Fruit fly (Drosophila melanogaster) whole organism, pupa: Measurements from ENCODE around the gene Cp15.

ENCODE experiments used
- CG10348 ChIP-seq: fragments of 200-800 bp; sonication (Bioruptor generic); IDR thresholded peaks from 2 replicates; pipeline ENCODE4 v1.3.6; 2022; ENCODE audit warnings: missing biosample characterization, missing genetic modification characterization
- CG12605 ChIP-seq: fragments of 200-800 bp; sonication (Bioruptor generic); IDR thresholded peaks from 2 replicates; pipeline ENCODE4 v1.3.6; 2022; ENCODE audit warnings: missing biosample characterization, missing genetic modification characterization
- CG13204 ChIP-seq: fragments of 200-800 bp; sonication (Bioruptor generic); optimal IDR thresholded peaks from 2 replicates; lab custom pipeline; 2018; ENCODE audit warnings: missing biosample characterization, mild to moderate bottlenecking, missing genetic modification characterization, moderate library complexity
- CG14655 ChIP-seq: fragments of 200-800 bp; sonication (Bioruptor generic); optimal IDR thresholded peaks from 3 replicates; lab custom pipeline; 2017; ENCODE audit warnings: mild to moderate bottlenecking, missing biosample characterization, missing genetic modification reagents, missing genetic modification characterization
- CG15710 ChIP-seq: fragments of 200-800 bp; sonication (Bioruptor generic); optimal IDR thresholded peaks from 2 replicates; lab custom pipeline; 2018; ENCODE audit warnings: missing biosample characterization, mild to moderate bottlenecking, missing genetic modification characterization, moderate library complexity
- CG17806 ChIP-seq: fragments of 200-800 bp; sonication (Bioruptor generic); optimal IDR thresholded peaks from 2 replicates; lab custom pipeline; 2018; ENCODE audit warnings: missing biosample characterization, mild to moderate bottlenecking, missing genetic modification characterization, moderate library complexity
- CG32121 ChIP-seq: fragments of 200-800 bp; sonication (Bioruptor generic); IDR thresholded peaks from 2 replicates; pipeline ENCODE4 v1.3.6; 2022; ENCODE audit warnings: missing biosample characterization, missing genetic modification characterization
- CG34367 ChIP-seq: fragments of 200-800 bp; sonication (Bioruptor generic); optimal IDR thresholded peaks from 2 replicates; lab custom pipeline; 2018; ENCODE audit warnings: missing biosample characterization, mild to moderate bottlenecking, missing genetic modification characterization
- CG4496 ChIP-seq: fragments of 200-800 bp; sonication (Bioruptor generic); IDR thresholded peaks from 3 replicates; pipeline ENCODE4 v1.3.6; 2022; ENCODE audit warnings: missing biosample characterization, missing genetic modification characterization
- CG8159 ChIP-seq: fragments of 200-800 bp; sonication (Bioruptor generic); optimal IDR thresholded peaks from 3 replicates; lab custom pipeline; 2018; ENCODE audit warnings: missing biosample characterization, mild to moderate bottlenecking, missing genetic modification characterization, moderate library complexity
- CG8301 ChIP-seq: fragments of 200-800 bp; sonication (Bioruptor generic); optimal IDR thresholded peaks from 2 replicates; lab custom pipeline; 2018; ENCODE audit warnings: missing biosample characterization, mild to moderate bottlenecking, missing genetic modification characterization
- CG9948 ChIP-seq: fragments of 200-800 bp; sonication (Bioruptor generic); optimal IDR thresholded peaks from 2 replicates; lab custom pipeline; 2018; ENCODE audit warnings: missing biosample characterization, mild to moderate bottlenecking, missing genetic modification characterization, moderate library complexity
- D1 ChIP-seq: fragments of 200-800 bp; sonication (Bioruptor generic); optimal IDR thresholded peaks from 2 replicates; lab custom pipeline; 2018; ENCODE audit warnings: missing biosample characterization, mild to moderate bottlenecking, missing genetic modification characterization, moderate library complexity
- EcR ChIP-seq: fragments of 200-800 bp; sonication (Bioruptor generic); optimal IDR thresholded peaks from 3 replicates; lab custom pipeline; 2019; ENCODE audit warnings: missing biosample characterization, missing genetic modification characterization, mild to moderate bottlenecking, moderate library complexity, missing genetic modification reagents
- Ets98B ChIP-seq: fragments of 200-800 bp; sonication (Bioruptor generic); IDR thresholded peaks from 2 replicates; pipeline ENCODE4 v1.3.6; 2022; ENCODE audit warnings: missing biosample characterization, missing genetic modification characterization
- Pif1A ChIP-seq: fragments of 200-800 bp; sonication (Bioruptor generic); optimal IDR thresholded peaks from 3 replicates; lab custom pipeline; 2016; ENCODE audit warnings: missing biosample characterization, missing genetic modification characterization
- Pif1B ChIP-seq: fragments of 200-800 bp; sonication (Bioruptor generic); optimal IDR thresholded peaks from 3 replicates; lab custom pipeline; 2016; ENCODE audit warnings: missing biosample characterization, missing genetic modification characterization
- Snoo ChIP-seq: fragments of 200-800 bp; sonication (Bioruptor generic); optimal IDR thresholded peaks from 3 replicates; lab custom pipeline; 2017; ENCODE audit warnings: missing biosample characterization, mild to moderate bottlenecking, missing genetic modification characterization, inconsistent platforms
- fd96Ca ChIP-seq: fragments of 200-800 bp; sonication (Bioruptor generic); IDR thresholded peaks from 3 replicates; pipeline ENCODE4 v1.3.6; 2022; ENCODE audit warnings: missing biosample characterization, missing genetic modification characterization
- gl ChIP-seq: fragments of 200-800 bp; sonication (Bioruptor generic); optimal IDR thresholded peaks from 2 replicates; lab custom pipeline; 2018; ENCODE audit warnings: missing biosample characterization, mild to moderate bottlenecking, missing genetic modification characterization
- rn ChIP-seq: fragments of 200-800 bp; sonication (Bioruptor generic); IDR thresholded peaks from 2 replicates; pipeline ENCODE4 v1.3.6; 2022; ENCODE audit warnings: missing biosample characterization, missing genetic modification characterization

Gene Cp15

DNA sequence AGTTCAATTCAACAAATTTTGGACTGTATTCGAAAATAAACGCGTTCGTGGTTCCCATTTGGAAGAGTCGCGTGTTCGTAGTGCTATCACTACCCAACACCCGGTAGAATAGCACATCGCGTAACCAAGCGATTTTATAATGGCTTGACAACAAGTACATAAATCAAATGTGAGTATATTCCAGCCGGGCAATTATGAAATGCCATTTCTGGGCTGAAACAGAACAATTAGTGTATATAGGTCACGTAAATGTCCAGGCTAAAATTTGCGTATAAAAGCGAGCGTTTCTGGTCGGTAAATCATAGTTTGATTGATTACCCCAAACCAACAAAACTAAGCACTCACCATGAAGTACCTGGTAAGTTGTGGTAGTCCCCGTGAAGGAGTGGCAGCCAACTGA is at the start of gene Cp15:
Cp15 (plus strand) TSS at position 301 of the 400 bp plus-strand sequence.
- TF ChIP-seq Pif1A (GFP tag; lab: Kevin White, UChicago) (no peak), fd96Ca (no peak), D1 (no peak), CG14655 (GFP tag; lab: Kevin White, UChicago) (no peak), EcR (GFP tag; lab: Kevin White, UChicago) (no peak), CG9948 (tag; lab: Kevin White, UChicago) (no peak), rn (no peak), CG13204 (GFP tag; lab: Kevin White, UChicago) (no peak), CG4496 (no peak), CG34367 (tag; lab: Kevin White, UChicago) (no peak), Ets98B (GFP tag; lab: Robert Waterston, UW) (no peak), CG8301 (tag; lab: Kevin White, UChicago) (no peak), gl (tag; lab: Kevin White, UChicago) (no peak), CG10348 (GFP tag; lab: Robert Waterston, UW) (no peak), CG32121 (GFP tag; lab: Robert Waterston, UW) (no peak), CG15710 (tag; lab: Kevin White, UChicago) (no peak), CG12605 (no peak), CG17806 (tag; lab: Kevin White, UChicago) (no peak), Snoo (tag; lab: Kevin White, UChicago) (no peak)
- TF ChIP-seq, all 21 proteins: peak for 0

DNA sequence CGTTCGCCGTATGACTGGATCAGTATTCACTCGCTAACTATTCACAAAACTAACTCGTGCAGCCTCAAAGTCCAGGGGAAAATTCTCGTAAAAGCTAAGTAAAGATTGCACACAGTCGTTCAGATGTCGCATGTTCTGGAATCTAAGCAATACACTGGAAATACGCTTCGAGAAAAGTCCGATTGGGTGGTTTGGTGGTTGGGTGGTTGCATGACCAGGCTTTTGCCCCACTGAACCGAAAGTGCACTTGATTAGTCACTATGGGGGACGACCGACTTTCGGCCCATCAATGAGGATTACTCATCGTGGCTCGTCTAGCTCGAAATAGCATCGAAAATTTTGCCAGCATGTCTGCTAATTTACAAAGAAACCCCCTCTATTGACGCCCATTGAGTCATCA is 47.9 kb upstream of the Cp15 start:
- TF ChIP-seq Snoo (tag; lab: Kevin White, UChicago) = no peak
- TF ChIP-seq CG4496 = 0 out of 3 replicates have a peak, but pooled peaks have one; percentile 12
- TF ChIP-seq, all 21 proteins: peak for 1

DNA sequence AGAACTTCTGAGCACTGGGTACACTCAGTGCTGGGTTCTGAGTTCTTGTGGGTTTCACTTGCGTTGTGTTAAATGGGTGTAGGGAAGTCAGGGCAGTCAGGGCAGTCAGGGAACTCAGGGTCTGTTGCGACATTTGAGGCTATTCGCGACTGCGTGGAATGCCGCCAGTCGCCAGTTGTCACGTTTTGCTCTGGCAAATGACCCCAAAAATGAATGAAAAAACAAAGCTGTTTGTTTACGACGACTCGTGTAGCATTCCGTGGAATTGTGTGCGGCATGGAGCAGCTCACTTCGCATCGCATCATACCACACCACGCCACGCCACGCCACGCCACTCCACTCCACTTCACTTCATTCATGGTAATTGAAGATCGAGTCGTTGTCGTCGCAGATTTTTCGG is 47.0 kb upstream of the Cp15 start:
- TF ChIP-seq EcR (GFP tag; lab: Kevin White, UChicago) = peak; percentile 8
- no peak for TF ChIP-seq Snoo (tag; lab: Kevin White, UChicago)
- TF ChIP-seq, all 21 proteins: peak for 1

DNA sequence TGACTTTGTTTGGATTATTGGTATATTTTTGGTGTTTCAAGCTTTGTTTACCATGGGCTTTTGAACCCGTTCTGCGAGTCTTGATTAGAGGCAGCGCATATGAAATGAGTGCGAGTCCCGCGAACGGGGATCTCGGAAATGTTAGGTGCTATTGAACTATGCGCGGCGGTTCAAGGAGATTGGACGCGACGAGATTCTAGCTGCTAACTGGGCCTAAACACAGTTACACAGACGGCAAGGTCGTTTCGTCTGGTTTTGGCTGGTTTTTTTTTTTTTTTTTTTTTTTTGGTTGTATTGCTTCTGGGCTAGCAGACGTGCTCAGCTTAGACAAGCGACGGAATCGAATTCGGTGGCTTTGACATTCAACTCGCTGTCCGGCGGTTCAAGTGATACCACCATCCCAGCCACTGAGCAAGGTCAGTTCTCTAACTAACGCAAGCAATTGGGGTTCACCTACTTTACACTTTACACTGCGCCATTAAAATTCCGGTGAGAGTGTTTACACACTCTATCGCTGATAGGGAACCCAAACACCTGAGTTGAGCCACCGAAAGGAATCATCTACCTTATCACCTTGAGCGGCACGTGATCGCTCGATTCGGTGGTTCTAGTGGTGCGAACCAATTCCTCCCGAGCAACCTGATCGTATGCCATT is 46.3 kb upstream of the Cp15 start:
- TF ChIP-seq CG13204 (GFP tag; lab: Kevin White, UChicago) (no peak), CG10348 (GFP tag; lab: Robert Waterston, UW) (no peak), CG15710 (tag; lab: Kevin White, UChicago) (no peak), CG8159 (tag; lab: Kevin White, UChicago) (no peak), Snoo (tag; lab: Kevin White, UChicago) (no peak), CG14655 (GFP tag; lab: Kevin White, UChicago) (no peak), rn (no peak), Pif1B (GFP tag; lab: Kevin White, UChicago) (no peak), D1 (no peak), CG17806 (tag; lab: Kevin White, UChicago) (no peak), EcR (GFP tag; lab: Kevin White, UChicago) (no peak), CG8301 (tag; lab: Kevin White, UChicago) (no peak), Pif1A (GFP tag; lab: Kevin White, UChicago) (no peak), CG9948 (tag; lab: Kevin White, UChicago) (no peak), Ets98B (GFP tag; lab: Robert Waterston, UW) (no peak), CG34367 (tag; lab: Kevin White, UChicago) (no peak)
- TF ChIP-seq, all 21 proteins: peak for 0

DNA sequence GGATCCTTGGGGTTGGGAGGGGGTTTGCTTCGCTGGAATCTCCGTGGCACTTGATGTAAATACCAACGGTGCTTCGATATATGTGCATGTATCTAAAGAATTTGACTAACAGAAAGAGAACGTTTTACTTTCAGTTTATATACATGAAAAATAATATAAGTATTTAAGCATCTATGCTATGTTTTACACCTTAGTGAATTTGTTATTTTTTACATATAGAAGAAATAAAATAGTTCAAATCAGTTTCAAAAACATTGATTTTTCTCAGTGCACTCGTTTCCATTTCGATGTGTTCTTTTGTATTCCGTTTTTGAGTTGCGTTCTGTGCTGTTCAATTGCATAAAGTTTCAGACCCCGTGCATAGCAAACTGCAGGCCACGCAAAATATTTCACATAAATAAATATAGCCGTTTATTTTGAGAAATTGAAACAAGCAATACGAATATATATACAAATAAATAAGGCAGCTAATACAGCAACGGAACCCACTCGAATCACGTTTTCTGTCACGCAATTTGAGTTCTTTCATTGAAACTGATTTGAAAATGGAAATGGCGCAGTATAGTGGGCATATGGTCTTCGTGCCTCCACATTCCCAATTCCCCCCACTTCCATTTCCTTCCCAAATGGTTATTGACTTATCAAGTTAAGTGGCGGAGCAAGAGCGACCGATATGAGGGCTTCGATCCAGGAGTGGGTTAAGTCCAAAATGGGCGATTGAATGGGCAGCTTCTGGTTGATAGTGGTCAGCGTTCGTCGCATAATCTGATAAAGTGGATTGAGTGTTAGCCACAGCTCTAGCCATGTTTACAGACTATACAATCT is 45.5 kb upstream of the Cp15 start:
- peak; percentile 25 for TF ChIP-seq CG8159 (tag; lab: Kevin White, UChicago)
- no peak for TF ChIP-seq CG15710 (tag; lab: Kevin White, UChicago)
- TF ChIP-seq CG14655 (GFP tag; lab: Kevin White, UChicago) = peak; percentile 8
- TF ChIP-seq EcR (GFP tag; lab: Kevin White, UChicago) = no peak
- TF ChIP-seq CG13204 (GFP tag; lab: Kevin White, UChicago) = no peak
- no peak for TF ChIP-seq Pif1A (GFP tag; lab: Kevin White, UChicago)
- peak; percentile 48; the same call in 1 of the 3 replicates for TF ChIP-seq CG4496
- TF ChIP-seq CG10348 (GFP tag; lab: Robert Waterston, UW) = no peak
- no peak for TF ChIP-seq D1
- TF ChIP-seq CG17806 (tag; lab: Kevin White, UChicago) = peak; percentile 41
- no peak for TF ChIP-seq rn
- no peak for TF ChIP-seq CG12605
- TF ChIP-seq CG8301 (tag; lab: Kevin White, UChicago) = no peak
- no peak for TF ChIP-seq CG34367 (tag; lab: Kevin White, UChicago)
- no peak for TF ChIP-seq Snoo (tag; lab: Kevin White, UChicago)
- no peak for TF ChIP-seq Pif1B (GFP tag; lab: Kevin White, UChicago)
- TF ChIP-seq Ets98B (GFP tag; lab: Robert Waterston, UW) = no peak; the same call in 1 of the 2 replicates
- peak; percentile 26; the same call in 1 of the 2 replicates for TF ChIP-seq CG32121 (GFP tag; lab: Robert Waterston, UW)
- TF ChIP-seq gl (tag; lab: Kevin White, UChicago) = no peak
- TF ChIP-seq CG9948 (tag; lab: Kevin White, UChicago) = peak; percentile 15
- TF ChIP-seq fd96Ca = no peak
